Fruit fly (Drosophila melanogaster) whole organism, embryonic: ENCODE measurements around the gene Duba.

ENCODE experiments used
- Adf1 ChIP-seq: fragments of 200-800 bp; sonication (Bioruptor generic); IDR thresholded peaks from 2 replicates; pipeline ENCODE4 v1.3.6; 2022; ENCODE audit warnings: missing biosample characterization, missing genetic modification characterization
- Bgb ChIP-seq: fragments of 200-800 bp; sonication (Bioruptor generic); IDR thresholded peaks from 2 replicates; pipeline ENCODE4 v1.3.6; 2022; ENCODE audit warnings: missing biosample characterization, missing genetic modification characterization; ENCODE audit not compliant: partially characterized antibody
- CG11456 ChIP-seq: fragments of 200-800 bp; sonication (Bioruptor generic); IDR thresholded peaks from 3 replicates; pipeline ENCODE4 v1.3.6; 2022; ENCODE audit warnings: missing biosample characterization, missing genetic modification characterization
- CG12071 ChIP-seq: fragments of 200-800 bp; sonication (Bioruptor generic); optimal IDR thresholded peaks from 3 replicates; lab custom pipeline; 2018; ENCODE audit warnings: missing biosample characterization, mild to moderate bottlenecking, missing genetic modification characterization
- CG12299 ChIP-seq: fragments of 200-800 bp; sonication (Bioruptor generic); optimal IDR thresholded peaks from 2 replicates; lab custom pipeline; 2018; ENCODE audit warnings: missing biosample characterization, mild to moderate bottlenecking, missing genetic modification characterization
- CG14710 ChIP-seq: fragments of 200-800 bp; sonication (Bioruptor generic); optimal IDR thresholded peaks from 3 replicates; lab custom pipeline; 2019; ENCODE audit warnings: missing biosample characterization, mild to moderate bottlenecking, missing genetic modification characterization, moderate library complexity
- CG14965 ChIP-seq: fragments of 200-800 bp; sonication (Bioruptor generic); optimal IDR thresholded peaks from 2 replicates; lab custom pipeline; 2016; ENCODE audit warnings: missing biosample characterization, missing genetic modification characterization, borderline replicate concordance
- CG15601 ChIP-seq: fragments of 200-800 bp; sonication (Bioruptor generic); optimal IDR thresholded peaks from 3 replicates; lab custom pipeline; 2019; ENCODE audit warnings: missing biosample characterization, mild to moderate bottlenecking, missing genetic modification characterization, moderate library complexity
- CG1603 ChIP-seq: fragments of 200-800 bp; sonication (Bioruptor generic); optimal IDR thresholded peaks from 2 replicates; lab custom pipeline; 2019; ENCODE audit warnings: missing biosample characterization, mild to moderate bottlenecking, missing genetic modification characterization, moderate library complexity
- CG1832 ChIP-seq: fragments of 200-800 bp; sonication (Bioruptor generic); optimal IDR thresholded peaks from 2 replicates; lab custom pipeline; 2017; ENCODE audit warnings: missing biosample characterization, mild to moderate bottlenecking, missing genetic modification characterization, inconsistent platforms
- CG2875 ChIP-seq: fragments of 200-800 bp; sonication (Bioruptor generic); optimal IDR thresholded peaks from 2 replicates; lab custom pipeline; 2017; ENCODE audit warnings: missing biosample characterization, mild to moderate bottlenecking, missing genetic modification characterization, missing genetic modification reagents
- CG3838 ChIP-seq: fragments of 200-800 bp; sonication (Bioruptor generic); optimal IDR thresholded peaks from 3 replicates; lab custom pipeline; 2016; ENCODE audit warnings: missing biosample characterization, missing genetic modification characterization
- CG3847 ChIP-seq: fragments of 200-800 bp; sonication (Bioruptor generic); IDR thresholded peaks from 2 replicates; pipeline ENCODE4 v1.3.6; 2022; ENCODE audit warnings: missing biosample characterization, missing genetic modification characterization
- CG5245 ChIP-seq: fragments of 200-800 bp; sonication (Bioruptor generic); optimal IDR thresholded peaks from 3 replicates; lab custom pipeline; 2016; ENCODE audit warnings: missing biosample characterization, missing genetic modification characterization
- CG5953 ChIP-seq: fragments of 200-800 bp; sonication (Bioruptor generic); IDR thresholded peaks from 2 replicates; pipeline ENCODE4 v1.3.6; 2022; ENCODE audit warnings: missing biosample characterization, missing genetic modification characterization
- CG7372 ChIP-seq: fragments of 200-800 bp; sonication (Bioruptor generic); IDR thresholded peaks from 2 replicates; pipeline ENCODE4 v1.3.6; 2022; ENCODE audit warnings: missing biosample characterization, missing genetic modification characterization
- CG8478 ChIP-seq: fragments of >200 bp; optimal IDR thresholded peaks from 2 replicates; lab custom pipeline; 2018
- CG8765 ChIP-seq: fragments of 200-800 bp; sonication (Bioruptor generic); IDR thresholded peaks from 2 replicates; pipeline ENCODE4 v1.3.6; 2022; ENCODE audit warnings: missing biosample characterization, missing genetic modification characterization
- CG9215 ChIP-seq: fragments of 200-800 bp; sonication (Bioruptor generic); IDR thresholded peaks from 2 replicates; pipeline ENCODE4 v1.3.6; 2022; ENCODE audit warnings: missing biosample characterization, missing genetic modification characterization
- Chrac-16 ChIP-seq: fragments of 200-800 bp; sonication (Bioruptor generic); optimal IDR thresholded peaks from 3 replicates; lab custom pipeline; 2016; ENCODE audit warnings: missing biosample characterization, missing genetic modification characterization
- Drgx ChIP-seq: fragments of 200-800 bp; sonication (Bioruptor generic); IDR thresholded peaks from 2 replicates; pipeline ENCODE4 v1.3.6; 2022; ENCODE audit warnings: missing biosample characterization, missing genetic modification characterization
- Eip74EF ChIP-seq, 2 experiments: fragments of 200-800 bp in 1 of 2; fragments of >200 bp in 1 of 2; sonication (Bioruptor generic) in 1 of 2; optimal IDR thresholded peaks; 2 replicates each; lab custom pipeline; 2017 to 2019; ENCODE audit warnings: missing biosample characterization in 2 of 2, missing genetic modification characterization in 2 of 2, mild to moderate bottlenecking in 1 of 2, moderate library complexity in 1 of 2
- Ets97D ChIP-seq: fragments of 200-800 bp; sonication (Bioruptor generic); optimal IDR thresholded peaks from 3 replicates; lab custom pipeline; 2016; ENCODE audit warnings: missing biosample characterization, missing genetic modification characterization
- Med ChIP-seq: fragments of 200-800 bp; sonication (Bioruptor generic); peaks from one replicate; lab custom pipeline; 2016; ENCODE audit warnings: missing biosample characterization, missing genetic modification characterization, mild to moderate bottlenecking, inconsistent platforms, moderate library complexity
- Rfx ChIP-seq: fragments of 200-800 bp; sonication (Bioruptor generic); IDR thresholded peaks from 2 replicates; pipeline ENCODE4 v1.3.6; 2022; ENCODE audit warnings: missing biosample characterization, missing genetic modification characterization
- Ssrp ChIP-seq: fragments of 200-800 bp; sonication (Bioruptor generic); optimal IDR thresholded peaks from 2 replicates; lab custom pipeline; 2018; ENCODE audit warnings: missing biosample characterization, mild to moderate bottlenecking, missing genetic modification characterization, moderate library complexity
- Taf1 ChIP-seq: fragments of 200-800 bp; sonication (Bioruptor generic); IDR thresholded peaks from 2 replicates; pipeline ENCODE4 v1.3.6; 2022; ENCODE audit warnings: missing biosample characterization, missing genetic modification characterization
- Tbp ChIP-seq: fragments of >200 bp; optimal IDR thresholded peaks from 2 replicates; lab custom pipeline; 2018; ENCODE audit warnings: missing biosample characterization, missing genetic modification characterization
- cg ChIP-seq: fragments of 200-800 bp; sonication (Bioruptor generic); optimal IDR thresholded peaks from 3 replicates; lab custom pipeline; 2019; ENCODE audit warnings: missing biosample characterization, mild to moderate bottlenecking, missing genetic modification characterization, moderate library complexity
- eyg ChIP-seq: fragments of 200-800 bp; sonication (Bioruptor generic); optimal IDR thresholded peaks from 3 replicates; lab custom pipeline; 2016; ENCODE audit warnings: missing biosample characterization, missing genetic modification characterization
- ftz-f1 ChIP-seq: fragments of 200-800 bp; sonication (Bioruptor generic); optimal IDR thresholded peaks from 2 replicates; lab custom pipeline; 2016; ENCODE audit warnings: missing biosample characterization, missing genetic modification characterization
- fu2 ChIP-seq: fragments of 200-800 bp; sonication (Bioruptor generic); optimal IDR thresholded peaks from 2 replicates; lab custom pipeline; 2016; ENCODE audit warnings: missing biosample characterization, missing genetic modification characterization
- gcm2 ChIP-seq: fragments of 200-800 bp; sonication (Bioruptor generic); optimal IDR thresholded peaks from 2 replicates; lab custom pipeline; 2016; ENCODE audit warnings: missing biosample characterization, missing genetic modification characterization
- grau ChIP-seq: fragments of 200-800 bp; optimal IDR thresholded peaks from 3 replicates; lab custom pipeline; 2019; ENCODE audit warnings: missing biosample characterization, mild to moderate bottlenecking, missing genetic modification characterization, moderate library complexity
- gt ChIP-seq: fragments of 200-800 bp; sonication (Bioruptor generic); IDR thresholded peaks from 2 replicates; pipeline ENCODE4 v1.3.6; 2022; ENCODE audit warnings: missing biosample characterization, missing genetic modification characterization
- hkb ChIP-seq, 2 experiments: fragments of 200-800 bp in 1 of 2; fragments of >200 bp in 1 of 2; sonication (Bioruptor generic) in 1 of 2; IDR thresholded peaks in 1 of 2; optimal IDR thresholded peaks in 1 of 2; 2 replicates each; pipeline versions ENCODE4 v1.3.6 to Lab custom; 2017 to 2022; ENCODE audit warnings: missing biosample characterization in 1 of 2, missing genetic modification characterization in 1 of 2
- inv ChIP-seq: fragments of 200-800 bp; sonication (Bioruptor generic); IDR thresholded peaks from 2 replicates; pipeline ENCODE4 v1.3.6; 2022; ENCODE audit warnings: missing biosample characterization, missing genetic modification characterization; ENCODE audit not compliant: partially characterized antibody
- mam ChIP-seq: fragments of 200-800 bp; sonication (Bioruptor generic); optimal IDR thresholded peaks from 3 replicates; lab custom pipeline; 2016; ENCODE audit warnings: missing biosample characterization, missing genetic modification characterization
- mirr ChIP-seq: fragments of 200-800 bp; sonication (Bioruptor generic); optimal IDR thresholded peaks from 3 replicates; lab custom pipeline; 2018; ENCODE audit warnings: missing biosample characterization, mild to moderate bottlenecking, missing genetic modification characterization
- nmo ChIP-seq: fragments of 200-800 bp; sonication (Bioruptor generic); optimal IDR thresholded peaks from 2 replicates; lab custom pipeline; 2018; ENCODE audit warnings: missing biosample characterization, mild to moderate bottlenecking, missing genetic modification characterization, moderate library complexity
- p53 ChIP-seq: fragments of 200-800 bp; sonication (Bioruptor generic); optimal IDR thresholded peaks from 2 replicates; lab custom pipeline; 2016; ENCODE audit warnings: missing biosample characterization, missing genetic modification characterization
- psq ChIP-seq: fragments of 200-800 bp; sonication (Bioruptor generic); optimal IDR thresholded peaks from 2 replicates; lab custom pipeline; 2017; ENCODE audit warnings: missing biosample characterization, missing genetic modification characterization
- rib ChIP-seq: fragments of 200-800 bp; sonication (Bioruptor generic); IDR thresholded peaks from 2 replicates; pipeline ENCODE4 v1.3.6; 2022; ENCODE audit warnings: missing biosample characterization, missing genetic modification characterization
- so ChIP-seq: fragments of 200-800 bp; sonication (Bioruptor generic); IDR thresholded peaks from 3 replicates; pipeline ENCODE4 v1.3.6; 2022; ENCODE audit warnings: missing biosample characterization, missing genetic modification characterization
- tup ChIP-seq: fragments of 200-800 bp; sonication (Bioruptor generic); optimal IDR thresholded peaks from 2 replicates; lab custom pipeline; 2016; ENCODE audit warnings: missing biosample characterization, mild to moderate bottlenecking, missing genetic modification characterization, moderate library complexity
- unc-4 ChIP-seq: fragments of 200-800 bp; sonication (Bioruptor generic); IDR thresholded peaks from 2 replicates; pipeline ENCODE4 v1.3.6; 2022; ENCODE audit warnings: missing biosample characterization, missing genetic modification characterization; ENCODE audit not compliant: partially characterized antibody
- wek ChIP-seq: fragments of 200-800 bp; sonication (Bioruptor generic); optimal IDR thresholded peaks from 3 replicates; lab custom pipeline; 2018; ENCODE audit warnings: missing biosample characterization, mild to moderate bottlenecking, missing genetic modification characterization, moderate library complexity
- zfh1 ChIP-seq: fragments of 200-800 bp; sonication (Bioruptor generic); IDR thresholded peaks from 3 replicates; pipeline ENCODE4 v1.3.6; 2022; ENCODE audit warnings: missing biosample characterization, missing genetic modification characterization
- zfh2 ChIP-seq: fragments of 200-800 bp; sonication (Bioruptor generic); optimal IDR thresholded peaks from 2 replicates; lab custom pipeline; 2016; ENCODE audit warnings: missing biosample characterization, missing genetic modification characterization

Duba gene

DNA sequence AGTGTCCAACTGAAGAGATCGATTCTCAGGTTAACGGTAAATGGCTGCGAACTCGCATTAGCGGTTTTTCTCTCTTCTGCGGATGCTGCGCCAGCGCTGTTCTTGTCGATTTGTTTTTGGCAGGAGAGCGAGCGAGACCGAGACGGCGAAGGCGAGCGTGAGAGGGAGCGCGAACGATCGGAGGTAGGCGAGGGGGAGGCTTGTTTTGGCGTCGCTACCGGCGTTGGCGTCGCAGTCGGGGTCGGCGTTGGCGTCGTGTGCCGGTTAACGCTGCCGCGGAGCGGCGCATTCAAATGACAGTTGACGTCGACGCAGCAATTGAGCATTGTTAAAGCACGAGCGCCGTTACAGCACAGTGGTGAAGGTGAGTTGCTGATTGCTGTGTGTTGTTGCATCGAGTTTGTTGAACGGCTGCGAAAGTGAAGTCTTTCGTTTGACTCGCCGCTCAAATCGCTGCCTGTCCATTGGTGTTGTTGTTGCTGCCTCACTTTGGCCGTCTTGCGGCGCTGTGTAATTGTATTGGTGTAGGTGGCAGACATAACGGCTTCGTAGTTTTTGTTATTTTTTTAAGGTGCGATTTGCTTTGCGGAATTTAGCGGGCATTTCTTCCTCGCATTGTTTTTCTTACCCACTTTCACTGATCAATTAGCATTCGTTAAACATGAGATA, 22.3 kb downstream of the Duba start:
- TF ChIP-seq eyg (GFP tag; lab: Kevin White, UChicago): no peak
- no peak for TF ChIP-seq CG14965 (GFP tag; lab: Kevin White, UChicago)
- TF ChIP-seq Rfx (GFP tag; lab: Robert Waterston, UW): no peak
- no peak for TF ChIP-seq CG12299
- TF ChIP-seq mam: no peak
- no peak for TF ChIP-seq CG12071 (GFP tag; lab: Kevin White, UChicago)
- peak; percentile 37; the same call in 1 of the 2 replicates for TF ChIP-seq Bgb (GFP tag; lab: Robert Waterston, UW)
- peak; percentile 90 for TF ChIP-seq CG1832 (GFP tag; lab: Kevin White, UChicago)
- TF ChIP-seq psq (GFP tag; lab: Kevin White, UChicago): no peak
- no peak for TF ChIP-seq Taf1
- no peak for TF ChIP-seq Ets97D (GFP tag; lab: Kevin White, UChicago)
- no peak for TF ChIP-seq zfh2 (GFP tag; lab: Kevin White, UChicago)
- peak; percentile 18 for TF ChIP-seq cg (GFP tag; lab: Kevin White, UChicago)
- no peak for TF ChIP-seq Chrac-16
- TF ChIP-seq rib (GFP tag; lab: Robert Waterston, UW): peak; percentile 69; the same call in 1 of the 2 replicates
- 0 out of 3 replicates have a peak, but pooled peaks have one; percentile 56 for TF ChIP-seq CG11456 (GFP tag; lab: Robert Waterston, UW)
- TF ChIP-seq unc-4 (GFP tag; lab: Robert Waterston, UW): no peak
- no peak for TF ChIP-seq tup
- 0 out of 2 replicates have a peak, but pooled peaks have one; percentile 9 for TF ChIP-seq CG3847 (GFP tag; lab: Robert Waterston, UW)
- peak; percentile 34; the same call in 1 of the 2 replicates for TF ChIP-seq CG8765 (GFP tag; lab: Robert Waterston, UW)
- no peak for TF ChIP-seq Tbp (GFP tag; lab: Kevin White, UChicago)
- TF ChIP-seq Ssrp (tag; lab: Kevin White, UChicago): no peak
- peak; percentile 84 for TF ChIP-seq ftz-f1 (GFP tag; lab: Kevin White, UChicago)
- no peak for TF ChIP-seq CG15601 (tag; lab: Kevin White, UChicago)
- TF ChIP-seq Eip74EF (GFP tag; optimal IDR thresholded peaks at IDR 0.05; lab: Kevin White, UChicago): peak in 1 of 2 experiments; percentile 45
- peak; percentile 75 for TF ChIP-seq CG8478 (lab: Kevin White, UChicago)
- TF ChIP-seq gcm2 (GFP tag; lab: Kevin White, UChicago): no peak
- no peak for TF ChIP-seq mirr (GFP tag; lab: Kevin White, UChicago)
- no peak for TF ChIP-seq nmo (GFP tag; lab: Kevin White, UChicago)
- 0 out of 2 replicates have a peak, but pooled peaks have one; percentile 4 for TF ChIP-seq CG9215 (GFP tag; lab: Robert Waterston, UW)
- TF ChIP-seq gt (GFP tag; lab: Robert Waterston, UW): no peak
- 0 out of 2 replicates have a peak, but pooled peaks have one; percentile 21 for TF ChIP-seq inv (GFP tag; lab: Robert Waterston, UW)
- TF ChIP-seq hkb (optimal IDR thresholded peaks at IDR 0.05; lab: Kevin White, UChicago): no peak
- TF ChIP-seq hkb (GFP tag; IDR thresholded peaks at IDR 0.05; lab: Robert Waterston, UW): peak; percentile 16; the same call in 1 of the 2 replicates
- no peak for TF ChIP-seq CG2875 (GFP tag; lab: Kevin White, UChicago)
- no peak for TF ChIP-seq grau (tag; lab: Kevin White, UChicago)
- TF ChIP-seq CG14710 (tag; lab: Kevin White, UChicago): no peak
- TF ChIP-seq CG1603: no peak
- no peak for TF ChIP-seq fu2
- no peak for TF ChIP-seq CG5245 (GFP tag; lab: Kevin White, UChicago)
- TF ChIP-seq CG3838 (GFP tag; lab: Kevin White, UChicago): no peak
- peak; percentile 99 for TF ChIP-seq Adf1
- peak; percentile 78 for TF ChIP-seq Med
- TF ChIP-seq CG7372: no peak
- no peak; the same call in 1 of the 2 replicates for TF ChIP-seq Drgx (GFP tag; lab: Robert Waterston, UW)
- no peak for TF ChIP-seq p53
- no peak for TF ChIP-seq wek
- no peak for TF ChIP-seq zfh1 (GFP tag; lab: Robert Waterston, UW)
- 0 out of 3 replicates have a peak, but pooled peaks have one; percentile 7 for TF ChIP-seq so (GFP tag; lab: Robert Waterston, UW)
- no peak for TF ChIP-seq CG5953
